Fruit fly (Drosophila melanogaster): Measurements from ENCODE around the gene CadN2.

DNA sequence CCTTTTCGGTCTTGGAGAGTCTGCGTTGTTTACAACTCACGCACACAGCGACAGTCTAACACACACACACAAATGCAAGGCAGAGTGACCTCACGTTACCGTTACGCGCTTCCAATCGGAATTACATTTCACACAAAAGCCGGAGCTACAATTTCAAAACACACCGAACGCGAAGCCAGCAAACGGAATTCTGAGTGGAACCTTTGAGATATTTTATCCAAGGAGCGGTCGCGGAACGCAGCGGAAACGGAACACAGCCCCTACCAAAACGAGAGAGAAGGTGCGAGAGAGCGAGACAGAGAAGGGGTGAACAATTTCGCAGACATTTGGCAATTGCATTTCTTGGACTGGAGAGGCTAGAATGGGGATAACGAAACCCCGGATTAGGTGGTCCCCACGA, 120.9 kb downstream of the CadN2 start:
- TF ChIP-seq CG8478 (optimal IDR thresholded peaks at IDR 0.05) (no peak), usp (GFP tag; optimal IDR thresholded peaks at IDR 0.05) (no peak), pan (optimal IDR thresholded peaks at IDR 0.05) (no peak), psq (optimal IDR thresholded peaks at IDR 0.05) (no peak)
